Worm (Caenorhabditis elegans) whole organism, early embryonic: ENCODE data around the gene F44A6.3.

Experiments used
- B0310.2 ChIP-seq: sonication (generic microtip); optimal IDR thresholded peaks from 2 replicates; lab custom pipeline; 2016; ENCODE audit warnings: mild to moderate bottlenecking, missing genetic modification characterization, missing compliant biosample characterization
- F13C5.2 ChIP-seq: sonication (generic microtip); optimal IDR thresholded peaks from 2 replicates; lab custom pipeline; 2017; ENCODE audit warnings: mild to moderate bottlenecking, missing genetic modification characterization, inconsistent platforms, missing compliant biosample characterization
- aly-1 ChIP-seq: sonication (generic microtip); optimal IDR thresholded peaks from 2 replicates; lab custom pipeline; 2016; ENCODE audit warnings: missing genetic modification characterization, missing compliant biosample characterization
- ama-1 ChIP-seq: fragments of 150-350 bp; optimal IDR thresholded peaks from 2 replicates; lab custom pipeline; 2014
- ceh-13 ChIP-seq: fragments of 200-800 bp; sonication (Bioruptor generic); optimal IDR thresholded peaks from 2 replicates; lab custom pipeline; 2018; ENCODE audit warnings: mild to moderate bottlenecking, missing genetic modification characterization, missing compliant biosample characterization
- ceh-36 ChIP-seq: sonication (generic microtip); optimal IDR thresholded peaks from 2 replicates; lab custom pipeline; 2016; ENCODE audit warnings: missing genetic modification characterization, inconsistent platforms, missing compliant biosample characterization
- ets-7 ChIP-seq: sonication (generic microtip); optimal IDR thresholded peaks from 2 replicates; lab custom pipeline; 2016; ENCODE audit warnings: missing genotype, missing genetic modification characterization, missing compliant biosample characterization
- flt-1 ChIP-seq: fragments of 200-800 bp; sonication (Bioruptor generic); IDR thresholded peaks from 2 replicates; pipeline ENCODE4 v1.3.6; 2022; ENCODE audit warnings: missing genetic modification characterization, missing compliant biosample characterization
- hmbx-1 ChIP-seq: sonication (generic microtip); optimal IDR thresholded peaks from 2 replicates; lab custom pipeline; 2016; ENCODE audit warnings: mild to moderate bottlenecking, missing genetic modification characterization, missing compliant biosample characterization
- hmg-4 ChIP-seq: fragments of 200-800 bp; sonication (Bioruptor generic); optimal IDR thresholded peaks from 2 replicates; lab custom pipeline; 2018; ENCODE audit warnings: mild to moderate bottlenecking, missing genetic modification characterization, missing compliant biosample characterization
- hnd-1 ChIP-seq: sonication (generic microtip); optimal IDR thresholded peaks from 2 replicates; lab custom pipeline; 2016; ENCODE audit warnings: missing genetic modification characterization, missing compliant biosample characterization
- pes-1 ChIP-seq: fragments of 200-800 bp; sonication (Bioruptor generic); IDR thresholded peaks from 2 replicates; pipeline ENCODE4 v1.3.6; 2022; ENCODE audit warnings: missing genetic modification reagents, missing genetic modification characterization, missing compliant biosample characterization
- scrt-1 ChIP-seq: fragments of 200-800 bp; sonication (Bioruptor generic); IDR thresholded peaks from 2 replicates; pipeline ENCODE4 v1.3.6; 2022; ENCODE audit warnings: missing genetic modification characterization, missing compliant biosample characterization
- sea-1 ChIP-seq: fragments of 200-800 bp; sonication (Bioruptor generic); conservative IDR thresholded peaks from 2 replicates; pipeline ENCODE4 v1.3.6; 2022; ENCODE audit warnings: missing genetic modification characterization, missing compliant biosample characterization
- tbx-11 ChIP-seq: fragments of 200-800 bp; sonication (Bioruptor generic); IDR thresholded peaks from 2 replicates; pipeline ENCODE4 v1.3.6; 2022; ENCODE audit warnings: missing genetic modification characterization, missing compliant biosample characterization
- tbx-37 ChIP-seq: fragments of 200-800 bp; sonication (Bioruptor generic); conservative IDR thresholded peaks from 2 replicates; pipeline ENCODE4 v1.3.6; 2022; ENCODE audit warnings: missing genetic modification reagents, missing genetic modification characterization, missing compliant biosample characterization
- tra-4 ChIP-seq: sonication (generic microtip); optimal IDR thresholded peaks from 2 replicates; lab custom pipeline; 2017; ENCODE audit warnings: missing genetic modification characterization, missing compliant biosample characterization

F44A6.3 gene

ce11 chrX:10212469-10212868 lies at the start of gene F44A6.3:
Gene F44A6.3, plus strand, starts transcription at chrX:10212769.
- no peak for TF ChIP-seq hmg-4 (GFP tag; lab: Kevin White, UChicago)
- TF ChIP-seq tbx-11 (GFP tag; lab: Robert Waterston, UW), result no peak
- TF ChIP-seq B0310.2, result no peak
- no peak for TF ChIP-seq aly-1 (tag; lab: Kevin White, UChicago)
- no peak for TF ChIP-seq hmbx-1 (tag; lab: Kevin White, UChicago)

- TF ChIP-seq ama-1 (lab: Kevin White, UChicago) (no peak), tbx-11 (GFP tag; lab: Robert Waterston, UW) (no peak), B0310.2 (no peak), pes-1 (no peak), F13C5.2 (no peak), flt-1 (no peak), sea-1 (GFP tag; lab: Robert Waterston, UW) (no peak), aly-1 (tag; lab: Kevin White, UChicago) (no peak), hnd-1 (tag; lab: Kevin White, UChicago) (no peak), scrt-1 (GFP tag; lab: Robert Waterston, UW) (no peak), tra-4 (tag; lab: Kevin White, UChicago) (no peak), ets-7 (tag; lab: Kevin White, UChicago) (no peak), ceh-13 (GFP tag; lab: Kevin White, UChicago) (no peak), tbx-37 (no peak), hmbx-1 (tag; lab: Kevin White, UChicago) (no peak), ceh-36 (no peak), hmg-4 (GFP tag; lab: Kevin White, UChicago) (no peak)
Observed at ce11 chrX:10163212-10163611, 49.4 kb upstream of the F44A6.3 start.

- TF ChIP-seq tbx-11 (GFP tag; lab: Robert Waterston, UW) (no peak), pes-1 (no peak), hnd-1 (tag; lab: Kevin White, UChicago) (no peak), aly-1 (tag; lab: Kevin White, UChicago) (no peak), B0310.2 (no peak), tra-4 (tag; lab: Kevin White, UChicago) (no peak), sea-1 (GFP tag; lab: Robert Waterston, UW) (no peak), ceh-13 (GFP tag; lab: Kevin White, UChicago) (no peak), F13C5.2 (no peak)
Observed at ce11 chrX:10167005-10167404, 45.6 kb upstream of the F44A6.3 start, which contains the start of gene rnp-9. Gene rnp-9, plus strand, starts transcription at chrX:10167305.

- TF ChIP-seq F13C5.2, result no peak
- TF ChIP-seq flt-1, result no peak
- TF ChIP-seq tbx-11 (GFP tag; lab: Robert Waterston, UW), result no peak
Observed at ce11 chrX:10168534-10168933, 44.0 kb upstream of the F44A6.3 start.

ce11 chrX:10170598-10170997 lies 42.0 kb upstream of the F44A6.3 start:
- TF ChIP-seq tra-4 (tag; lab: Kevin White, UChicago) (no peak), ama-1 (lab: Kevin White, UChicago) (no peak), hnd-1 (tag; lab: Kevin White, UChicago) (no peak), tbx-11 (GFP tag; lab: Robert Waterston, UW) (no peak), scrt-1 (GFP tag; lab: Robert Waterston, UW) (no peak), hmbx-1 (tag; lab: Kevin White, UChicago) (no peak), B0310.2 (no peak), ceh-13 (GFP tag; lab: Kevin White, UChicago) (no peak), F13C5.2 (no peak), sea-1 (GFP tag; lab: Robert Waterston, UW) (no peak)

- no peak for TF ChIP-seq hmg-4 (GFP tag; lab: Kevin White, UChicago)
- TF ChIP-seq hmbx-1 (tag; lab: Kevin White, UChicago), result no peak
- TF ChIP-seq hnd-1 (tag; lab: Kevin White, UChicago), result no peak
- TF ChIP-seq tbx-37, result no peak
- TF ChIP-seq ceh-13 (GFP tag; lab: Kevin White, UChicago), result no peak
Observed at ce11 chrX:10172004-10172584, 40.5 kb upstream of the F44A6.3 start, which contains the start of gene C07A4.2. Gene C07A4.2, plus strand, starts transcription at chrX:10172198.

- TF ChIP-seq hnd-1 (tag; lab: Kevin White, UChicago) (no peak), ceh-36 (no peak), ets-7 (tag; lab: Kevin White, UChicago) (no peak), ama-1 (lab: Kevin White, UChicago) (no peak)
Observed at ce11 chrX:10174683-10175082, 37.9 kb upstream of the F44A6.3 start, which contains the start of gene C07A4.3. Gene C07A4.3, plus strand, starts transcription at chrX:10174983.

- no peak for TF ChIP-seq ceh-13 (GFP tag; lab: Kevin White, UChicago)
- no peak for TF ChIP-seq ama-1 (lab: Kevin White, UChicago)
- TF ChIP-seq ets-7 (tag; lab: Kevin White, UChicago), result no peak
- TF ChIP-seq sea-1 (GFP tag; lab: Robert Waterston, UW), result no peak
Observed at ce11 chrX:10176295-10176694, 36.3 kb upstream of the F44A6.3 start, which contains the start of gene ncs-4. Gene ncs-4, plus strand, starts transcription at chrX:10176521.

ce11 chrX:10182613-10183012 lies 30.0 kb upstream of the F44A6.3 start:
- TF ChIP-seq sea-1 (GFP tag; lab: Robert Waterston, UW), result no peak
- no peak for TF ChIP-seq tbx-11 (GFP tag; lab: Robert Waterston, UW)
- TF ChIP-seq aly-1 (tag; lab: Kevin White, UChicago), result no peak
- no peak for TF ChIP-seq F13C5.2
- no peak for TF ChIP-seq ets-7 (tag; lab: Kevin White, UChicago)
- no peak for TF ChIP-seq hmg-4 (GFP tag; lab: Kevin White, UChicago)
